Worm (Caenorhabditis elegans) whole organism, L4/young adult: Measurements from ENCODE around the gene F09F7.6.

Experiments
- W03F9.2 ChIP-seq: fragments of 150-350 bp; optimal IDR thresholded peaks from 2 replicates; lab custom pipeline; 2014; ENCODE audit warnings: missing biosample characterization, missing genetic modification characterization
- him-1 ChIP-seq: sonication (generic microtip); optimal IDR thresholded peaks from 2 replicates; lab custom pipeline; 2016; ENCODE audit warnings: missing genotype, missing genetic modification reagents, missing genetic modification characterization, missing compliant biosample characterization

- TF ChIP-seq him-1 (tag; lab: Kevin White, UChicago) (no peak), W03F9.2 (tag; lab: Kevin White, UChicago) (no peak)
Observed at ce11 chrIII:5570814-5571443, 19.0 kb upstream of the F09F7.6 start.
